Worm (Caenorhabditis elegans) whole organism, late embryonic: Measurements from ENCODE around the gene srw-145.
A peak's percentile ranks its signal among the peaks of the same experiment; 100 is the strongest.

ENCODE experiments used
- C38D4.7 ChIP-seq: fragments of 200-800 bp; sonication (Bioruptor generic); optimal IDR thresholded peaks from 2 replicates; lab custom pipeline; 2018; ENCODE audit warnings: mild to moderate bottlenecking, missing genetic modification characterization, moderate library complexity, missing compliant biosample characterization
- ceh-19 ChIP-seq: fragments of 200-800 bp; sonication (Bioruptor generic); optimal IDR thresholded peaks from 2 replicates; lab custom pipeline; 2018; ENCODE audit warnings: mild to moderate bottlenecking, missing genetic modification characterization, missing compliant biosample characterization
- ceh-2 ChIP-seq: sonication (generic microtip); optimal IDR thresholded peaks from 2 replicates; lab custom pipeline; 2016; ENCODE audit warnings: missing genotype, missing genetic modification characterization, missing compliant biosample characterization
- ceh-22 ChIP-seq: sonication (generic microtip); optimal IDR thresholded peaks from 2 replicates; lab custom pipeline; 2017; ENCODE audit warnings: missing biosample characterization, missing genetic modification characterization
- ceh-24 ChIP-seq: sonication (generic microtip); optimal IDR thresholded peaks from 2 replicates; lab custom pipeline; 2016; ENCODE audit warnings: mild to moderate bottlenecking, missing genetic modification characterization, missing compliant biosample characterization
- ceh-9 ChIP-seq: sonication (generic microtip); optimal IDR thresholded peaks from 2 replicates; lab custom pipeline; 2016; ENCODE audit warnings: mild to moderate bottlenecking, missing genetic modification characterization, inconsistent platforms, missing compliant biosample characterization
- dmd-4 ChIP-seq: sonication (generic microtip); optimal IDR thresholded peaks from 2 replicates; lab custom pipeline; 2016; ENCODE audit warnings: borderline replicate concordance, missing genetic modification characterization, missing compliant biosample characterization
- elt-4 ChIP-seq: sonication (generic microtip); optimal IDR thresholded peaks from 2 replicates; lab custom pipeline; 2016; ENCODE audit warnings: missing genetic modification characterization, missing compliant biosample characterization
- eyg-1 ChIP-seq: sonication (generic microtip); optimal IDR thresholded peaks from 2 replicates; lab custom pipeline; 2016; ENCODE audit warnings: missing genotype, missing genetic modification characterization, missing compliant biosample characterization
- fax-1 ChIP-seq: sonication (generic microtip); optimal IDR thresholded peaks from 2 replicates; lab custom pipeline; 2016; ENCODE audit warnings: missing genotype, missing genetic modification characterization, missing compliant biosample characterization
- fkh-10 ChIP-seq: fragments of 150-350 bp; optimal IDR thresholded peaks from 2 replicates; lab custom pipeline; 2014; ENCODE audit warnings: missing biosample characterization, missing genetic modification reagents, missing genetic modification characterization
- gmeb-2 ChIP-seq: sonication (generic microtip); optimal IDR thresholded peaks from 2 replicates; lab custom pipeline; 2016; ENCODE audit warnings: missing genetic modification characterization, inconsistent platforms, missing compliant biosample characterization
- hlh-30 ChIP-seq: sonication (generic microtip); optimal IDR thresholded peaks from 2 replicates; lab custom pipeline; 2017; ENCODE audit warnings: antibody characterized with exemption, missing genetic modification characterization, missing compliant biosample characterization; ENCODE audit not compliant: insufficient read depth
- hlh-6 ChIP-seq: sonication (generic microtip); optimal IDR thresholded peaks from 2 replicates; lab custom pipeline; 2016; ENCODE audit warnings: missing genotype, missing genetic modification characterization, missing compliant biosample characterization
- hlh-8 ChIP-seq: sonication (generic microtip); optimal IDR thresholded peaks from 2 replicates; lab custom pipeline; 2016; ENCODE audit warnings: missing genotype, missing genetic modification characterization, missing compliant biosample characterization
- lin-11 ChIP-seq: fragments of 200-800 bp; sonication (Bioruptor generic); optimal IDR thresholded peaks from 2 replicates; lab custom pipeline; 2018; ENCODE audit warnings: mild to moderate bottlenecking, missing genetic modification characterization, missing compliant biosample characterization
- nhr-232 ChIP-seq: sonication (generic microtip); optimal IDR thresholded peaks from 2 replicates; lab custom pipeline; 2016; ENCODE audit warnings: missing genetic modification characterization, missing compliant biosample characterization
- npax-4 ChIP-seq: sonication (generic microtip); optimal IDR thresholded peaks from 2 replicates; lab custom pipeline; 2016; ENCODE audit warnings: missing genetic modification characterization, missing compliant biosample characterization
- odd-2 ChIP-seq: sonication (generic microtip); optimal IDR thresholded peaks from 2 replicates; lab custom pipeline; 2017; ENCODE audit warnings: antibody characterized with exemption, mild to moderate bottlenecking, missing genetic modification characterization, missing compliant biosample characterization
- pros-1 ChIP-seq: fragments of 150-350 bp; optimal IDR thresholded peaks from 2 replicates; lab custom pipeline; 2014; ENCODE audit warnings: missing biosample characterization, missing genetic modification reagents, missing genetic modification characterization
- rnt-1 ChIP-seq: sonication (generic microtip); optimal IDR thresholded peaks from 2 replicates; lab custom pipeline; 2016; ENCODE audit warnings: missing genetic modification characterization, missing compliant biosample characterization
- sox-2 ChIP-seq: fragments of 200-800 bp; sonication (Bioruptor generic); IDR thresholded peaks from 2 replicates; pipeline ENCODE4 v1.3.6; 2022; ENCODE audit warnings: missing genetic modification reagents, missing genetic modification characterization, missing compliant biosample characterization
- sox-4 ChIP-seq: sonication (generic microtip); optimal IDR thresholded peaks from 2 replicates; lab custom pipeline; 2017; ENCODE audit warnings: mild to moderate bottlenecking, missing genetic modification characterization, inconsistent platforms, missing compliant biosample characterization
- syd-9 ChIP-seq: sonication (generic microtip); optimal IDR thresholded peaks from 2 replicates; lab custom pipeline; 2016; ENCODE audit warnings: mild to moderate bottlenecking, missing genetic modification characterization, moderate library complexity, missing compliant biosample characterization
- unc-3 ChIP-seq, 2 experiments: fragments of 200-800 bp in 1 of 2; sonication (Bioruptor generic) in 1 of 2; sonication (generic microtip) in 1 of 2; conservative IDR thresholded peaks in 1 of 2; optimal IDR thresholded peaks in 1 of 2; 2 replicates each; pipeline versions ENCODE4 v1.3.6 to Lab custom; 2016 to 2022; ENCODE audit warnings: missing compliant biosample characterization in 2 of 2, missing genetic modification characterization in 2 of 2, missing genetic modification reagents in 1 of 2
- unc-42 ChIP-seq: sonication (generic microtip); optimal IDR thresholded peaks from 2 replicates; lab custom pipeline; 2016; ENCODE audit warnings: missing genotype, missing genetic modification characterization, missing compliant biosample characterization
- unc-86 ChIP-seq: sonication (generic microtip); optimal IDR thresholded peaks from 2 replicates; lab custom pipeline; 2016; ENCODE audit warnings: missing genetic modification characterization, missing compliant biosample characterization
- zip-5 ChIP-seq: sonication (generic microtip); optimal IDR thresholded peaks from 2 replicates; lab custom pipeline; 2016; ENCODE audit warnings: missing genetic modification characterization, missing compliant biosample characterization
- ztf-16 ChIP-seq: sonication (generic microtip); optimal IDR thresholded peaks from 2 replicates; lab custom pipeline; 2017; ENCODE audit warnings: missing genetic modification characterization, missing compliant biosample characterization

The srw-145 gene

ce11 chrV:13906166-13906565 is 30.8 kb upstream of the srw-145 start, which contains the start of gene stdh-1:
TSS of gene stdh-1 (plus strand) at chrV:13906492.
- no peak for TF ChIP-seq fax-1 (tag; lab: Kevin White, UChicago)
- TF ChIP-seq unc-42 (tag; lab: Kevin White, UChicago): peak; percentile 86

ce11 chrV:13907557-13908104 is 29.3 kb upstream of the srw-145 start:
- no peak for TF ChIP-seq ceh-19 (GFP tag; lab: Kevin White, UChicago)
- TF ChIP-seq C38D4.7 (GFP tag; lab: Kevin White, UChicago): no peak
- no peak for TF ChIP-seq ztf-16 (tag; lab: Kevin White, UChicago)
- TF ChIP-seq ceh-2 (tag; lab: Kevin White, UChicago): no peak
- TF ChIP-seq fkh-10 (GFP tag; lab: Kevin White, UChicago): no peak

ce11 chrV:13908120-13908915 is 28.6 kb upstream of the srw-145 start:
- TF ChIP-seq sox-2 (GFP tag; lab: Robert Waterston, UW) (no peak), ceh-24 (no peak), gmeb-2 (no peak), pros-1 (tag; lab: Kevin White, UChicago) (no peak), dmd-4 (tag; lab: Kevin White, UChicago) (no peak), hlh-8 (tag; lab: Kevin White, UChicago) (no peak), eyg-1 (tag; lab: Kevin White, UChicago) (no peak), lin-11 (tag; lab: Kevin White, UChicago) (no peak)

- TF ChIP-seq npax-4 (tag; lab: Kevin White, UChicago): no peak
- TF ChIP-seq sox-4: no peak
- TF ChIP-seq zip-5 (tag; lab: Kevin White, UChicago): no peak
- no peak for TF ChIP-seq pros-1 (tag; lab: Kevin White, UChicago)
- TF ChIP-seq elt-4 (tag; lab: Kevin White, UChicago): no peak
- TF ChIP-seq ceh-22 (tag; lab: Kevin White, UChicago): no peak
- TF ChIP-seq odd-2 (tag; lab: Kevin White, UChicago): no peak
- TF ChIP-seq ceh-2 (tag; lab: Kevin White, UChicago): no peak
- no peak for TF ChIP-seq ceh-9 (tag; lab: Kevin White, UChicago)
- TF ChIP-seq hlh-30 (tag; lab: Kevin White, UChicago): no peak
- no peak for TF ChIP-seq ceh-19 (GFP tag; lab: Kevin White, UChicago)
- no peak for TF ChIP-seq unc-42 (tag; lab: Kevin White, UChicago)
- no peak for TF ChIP-seq unc-3 (GFP tag; conservative IDR thresholded peaks at IDR 0.05; lab: Robert Waterston, UW)
- no peak for TF ChIP-seq unc-3 (tag; optimal IDR thresholded peaks at IDR 0.05; lab: Kevin White, UChicago)
- TF ChIP-seq fkh-10 (GFP tag; lab: Kevin White, UChicago): no peak
- no peak for TF ChIP-seq hlh-8 (tag; lab: Kevin White, UChicago)
- no peak for TF ChIP-seq unc-86 (tag; lab: Kevin White, UChicago)
- TF ChIP-seq fax-1 (tag; lab: Kevin White, UChicago): no peak
- no peak for TF ChIP-seq eyg-1 (tag; lab: Kevin White, UChicago)
- no peak for TF ChIP-seq hlh-6 (tag; lab: Kevin White, UChicago)
- TF ChIP-seq, all 69 proteins: peak for 0
These were observed 28.1 kb upstream of the srw-145 start, which contains the start of gene C06B3.6 for ce11 chrV:13908916-13909176. TSS of gene C06B3.6 (minus strand) at chrV:13908967.

- TF ChIP-seq hlh-30 (tag; lab: Kevin White, UChicago) (peak; percentile 34), rnt-1 (tag; lab: Kevin White, UChicago) (no peak)
These were observed 27.6 kb upstream of the srw-145 start, which contains the start of gene C06B3.7 for ce11 chrV:13909400-13909799. TSS of gene C06B3.7 (plus strand) at chrV:13909686.

ce11 chrV:13915390-13915789 is 21.6 kb upstream of the srw-145 start, which contains the start of gene gcy-32:
TSS of gene gcy-32 (minus strand) at chrV:13915490.
- TF ChIP-seq nhr-232 (tag; lab: Kevin White, UChicago) (no peak), syd-9 (no peak), gmeb-2 (no peak)
- TF ChIP-seq, all 69 proteins: peak for 0
